Fruit fly (Drosophila melanogaster) whole organism, pupa: ENCODE measurements around the gene pcx.
A peak's percentile ranks its signal among the peaks of the same experiment; 100 is the strongest.

Experiments
- CG10348 ChIP-seq: fragments of 200-800 bp; sonication (Bioruptor generic); IDR thresholded peaks from 2 replicates; pipeline ENCODE4 v1.3.6; 2022; ENCODE audit warnings: missing biosample characterization, missing genetic modification characterization
- CG12605 ChIP-seq: fragments of 200-800 bp; sonication (Bioruptor generic); IDR thresholded peaks from 2 replicates; pipeline ENCODE4 v1.3.6; 2022; ENCODE audit warnings: missing biosample characterization, missing genetic modification characterization
- CG13204 ChIP-seq: fragments of 200-800 bp; sonication (Bioruptor generic); optimal IDR thresholded peaks from 2 replicates; lab custom pipeline; 2018; ENCODE audit warnings: missing biosample characterization, mild to moderate bottlenecking, missing genetic modification characterization, moderate library complexity
- CG14655 ChIP-seq: fragments of 200-800 bp; sonication (Bioruptor generic); optimal IDR thresholded peaks from 3 replicates; lab custom pipeline; 2017; ENCODE audit warnings: mild to moderate bottlenecking, missing biosample characterization, missing genetic modification reagents, missing genetic modification characterization
- CG15710 ChIP-seq: fragments of 200-800 bp; sonication (Bioruptor generic); optimal IDR thresholded peaks from 2 replicates; lab custom pipeline; 2018; ENCODE audit warnings: missing biosample characterization, mild to moderate bottlenecking, missing genetic modification characterization, moderate library complexity
- CG17806 ChIP-seq: fragments of 200-800 bp; sonication (Bioruptor generic); optimal IDR thresholded peaks from 2 replicates; lab custom pipeline; 2018; ENCODE audit warnings: missing biosample characterization, mild to moderate bottlenecking, missing genetic modification characterization, moderate library complexity
- CG32121 ChIP-seq: fragments of 200-800 bp; sonication (Bioruptor generic); IDR thresholded peaks from 2 replicates; pipeline ENCODE4 v1.3.6; 2022; ENCODE audit warnings: missing biosample characterization, missing genetic modification characterization
- CG4496 ChIP-seq: fragments of 200-800 bp; sonication (Bioruptor generic); IDR thresholded peaks from 3 replicates; pipeline ENCODE4 v1.3.6; 2022; ENCODE audit warnings: missing biosample characterization, missing genetic modification characterization
- CG8159 ChIP-seq: fragments of 200-800 bp; sonication (Bioruptor generic); optimal IDR thresholded peaks from 3 replicates; lab custom pipeline; 2018; ENCODE audit warnings: missing biosample characterization, mild to moderate bottlenecking, missing genetic modification characterization, moderate library complexity
- CG8301 ChIP-seq: fragments of 200-800 bp; sonication (Bioruptor generic); optimal IDR thresholded peaks from 2 replicates; lab custom pipeline; 2018; ENCODE audit warnings: missing biosample characterization, mild to moderate bottlenecking, missing genetic modification characterization
- CG9948 ChIP-seq: fragments of 200-800 bp; sonication (Bioruptor generic); optimal IDR thresholded peaks from 2 replicates; lab custom pipeline; 2018; ENCODE audit warnings: missing biosample characterization, mild to moderate bottlenecking, missing genetic modification characterization, moderate library complexity
- D1 ChIP-seq: fragments of 200-800 bp; sonication (Bioruptor generic); optimal IDR thresholded peaks from 2 replicates; lab custom pipeline; 2018; ENCODE audit warnings: missing biosample characterization, mild to moderate bottlenecking, missing genetic modification characterization, moderate library complexity
- EcR ChIP-seq: fragments of 200-800 bp; sonication (Bioruptor generic); optimal IDR thresholded peaks from 3 replicates; lab custom pipeline; 2019; ENCODE audit warnings: missing biosample characterization, missing genetic modification characterization, mild to moderate bottlenecking, moderate library complexity, missing genetic modification reagents
- Ets98B ChIP-seq: fragments of 200-800 bp; sonication (Bioruptor generic); IDR thresholded peaks from 2 replicates; pipeline ENCODE4 v1.3.6; 2022; ENCODE audit warnings: missing biosample characterization, missing genetic modification characterization
- Pif1A ChIP-seq: fragments of 200-800 bp; sonication (Bioruptor generic); optimal IDR thresholded peaks from 3 replicates; lab custom pipeline; 2016; ENCODE audit warnings: missing biosample characterization, missing genetic modification characterization
- Pif1B ChIP-seq: fragments of 200-800 bp; sonication (Bioruptor generic); optimal IDR thresholded peaks from 3 replicates; lab custom pipeline; 2016; ENCODE audit warnings: missing biosample characterization, missing genetic modification characterization
- Snoo ChIP-seq: fragments of 200-800 bp; sonication (Bioruptor generic); optimal IDR thresholded peaks from 3 replicates; lab custom pipeline; 2017; ENCODE audit warnings: missing biosample characterization, mild to moderate bottlenecking, missing genetic modification characterization, inconsistent platforms
- fd96Ca ChIP-seq: fragments of 200-800 bp; sonication (Bioruptor generic); IDR thresholded peaks from 3 replicates; pipeline ENCODE4 v1.3.6; 2022; ENCODE audit warnings: missing biosample characterization, missing genetic modification characterization
- gl ChIP-seq: fragments of 200-800 bp; sonication (Bioruptor generic); optimal IDR thresholded peaks from 2 replicates; lab custom pipeline; 2018; ENCODE audit warnings: missing biosample characterization, mild to moderate bottlenecking, missing genetic modification characterization
- rn ChIP-seq: fragments of 200-800 bp; sonication (Bioruptor generic); IDR thresholded peaks from 2 replicates; pipeline ENCODE4 v1.3.6; 2022; ENCODE audit warnings: missing biosample characterization, missing genetic modification characterization

Gene pcx

DNA sequence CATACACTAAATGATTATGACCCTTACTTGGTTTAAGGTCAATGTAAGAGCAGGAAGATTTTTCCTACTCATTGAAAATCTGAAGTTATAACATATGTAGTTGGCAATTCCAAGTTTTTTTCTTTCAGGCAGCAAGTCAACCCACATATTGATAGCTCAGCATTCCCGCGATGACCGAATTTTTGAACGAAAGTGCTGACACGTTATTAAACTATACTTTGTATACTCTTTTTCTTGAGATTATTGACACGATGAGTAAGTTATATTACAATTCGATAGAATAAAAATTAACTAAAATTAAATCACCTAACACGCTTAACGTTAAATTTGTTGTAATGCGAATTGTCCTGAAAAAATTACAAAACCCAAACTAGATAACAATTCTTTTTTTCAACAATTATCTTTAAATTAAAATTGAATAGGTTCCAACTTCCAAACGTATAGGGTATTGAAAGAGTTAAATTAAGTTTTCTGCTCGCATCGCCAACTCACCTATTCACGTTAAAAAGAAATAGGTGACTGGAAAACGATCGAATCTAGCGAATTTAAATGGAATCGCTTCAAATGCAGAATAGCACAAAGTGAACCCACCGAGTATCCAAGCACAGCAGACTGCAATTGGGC is 50.3 kb downstream of the pcx start, which contains the start of gene Vml:
Gene Vml, plus strand, starts transcription at position 574 of the 624 bp plus-strand sequence.
- no peak for TF ChIP-seq CG8159
- no peak for TF ChIP-seq CG15710 (tag; lab: Kevin White, UChicago)
- TF ChIP-seq, all 21 proteins: peak for 0

DNA sequence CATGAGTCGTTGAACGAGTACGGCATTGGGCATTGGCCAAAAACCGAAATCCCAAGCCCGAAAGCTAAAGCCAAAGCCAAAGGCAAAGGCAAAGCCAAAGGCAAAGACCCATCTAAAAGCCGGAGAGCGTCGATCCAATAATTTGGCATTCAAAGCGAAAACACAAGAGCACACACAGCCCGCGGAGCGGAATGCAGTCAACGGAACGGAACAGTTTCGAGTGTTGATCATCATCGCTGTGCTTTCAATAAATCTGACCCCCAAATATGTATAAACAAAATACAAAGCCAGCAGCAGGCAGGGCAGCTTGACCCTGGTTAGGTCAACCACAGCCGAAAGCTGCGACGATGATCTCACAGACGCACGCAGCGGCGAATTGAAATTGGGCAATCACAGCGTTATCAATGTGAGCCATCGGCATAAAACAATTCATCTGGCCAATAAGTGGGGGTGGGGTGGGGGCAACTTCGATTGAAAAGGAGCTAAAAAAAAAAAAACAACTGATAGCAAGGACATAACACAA is 53.7 kb downstream of the pcx start:
- TF ChIP-seq CG4496 (GFP tag; lab: Robert Waterston, UW) (no peak), gl (tag; lab: Kevin White, UChicago) (no peak), CG14655 (GFP tag; lab: Kevin White, UChicago) (no peak), Snoo (tag; lab: Kevin White, UChicago) (no peak), CG9948 (no peak), CG17806 (tag; lab: Kevin White, UChicago) (no peak), EcR (GFP tag; lab: Kevin White, UChicago) (no peak), fd96Ca (no peak), CG13204 (no peak), CG8301 (tag; lab: Kevin White, UChicago) (no peak), CG12605 (no peak), rn (GFP tag; lab: Robert Waterston, UW) (no peak), CG10348 (GFP tag; lab: Robert Waterston, UW) (no peak), Pif1B (GFP tag; lab: Kevin White, UChicago) (no peak), CG32121 (GFP tag; lab: Robert Waterston, UW) (no peak), CG8159 (no peak), Ets98B (GFP tag; lab: Robert Waterston, UW) (no peak), Pif1A (GFP tag; lab: Kevin White, UChicago) (no peak), CG15710 (tag; lab: Kevin White, UChicago) (no peak), D1 (no peak)

DNA sequence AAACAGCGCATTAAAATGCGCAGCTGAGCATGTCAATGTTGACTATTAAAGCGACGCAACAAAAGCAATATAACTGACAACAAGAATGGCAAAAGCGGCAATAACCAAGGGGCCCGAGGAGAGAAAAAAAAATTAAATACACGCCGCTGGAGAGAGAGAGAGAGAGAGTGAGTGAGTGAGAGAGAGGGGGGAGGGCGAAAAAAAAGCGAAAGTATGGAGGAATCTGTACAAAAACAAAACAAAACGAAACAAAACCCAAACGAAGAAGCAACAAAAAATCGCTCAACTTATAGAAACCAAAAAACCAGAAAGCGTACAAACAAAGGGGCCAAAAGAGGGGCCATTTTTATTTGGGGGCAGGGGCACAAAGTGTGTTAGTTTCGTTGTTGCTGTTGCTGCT is 58.4 kb downstream of the pcx start:
- no peak for TF ChIP-seq CG4496 (GFP tag; lab: Robert Waterston, UW)
- peak; percentile 2 for TF ChIP-seq CG15710 (tag; lab: Kevin White, UChicago)
- TF ChIP-seq CG12605: peak; percentile 41; the same call in 1 of the 2 replicates

DNA sequence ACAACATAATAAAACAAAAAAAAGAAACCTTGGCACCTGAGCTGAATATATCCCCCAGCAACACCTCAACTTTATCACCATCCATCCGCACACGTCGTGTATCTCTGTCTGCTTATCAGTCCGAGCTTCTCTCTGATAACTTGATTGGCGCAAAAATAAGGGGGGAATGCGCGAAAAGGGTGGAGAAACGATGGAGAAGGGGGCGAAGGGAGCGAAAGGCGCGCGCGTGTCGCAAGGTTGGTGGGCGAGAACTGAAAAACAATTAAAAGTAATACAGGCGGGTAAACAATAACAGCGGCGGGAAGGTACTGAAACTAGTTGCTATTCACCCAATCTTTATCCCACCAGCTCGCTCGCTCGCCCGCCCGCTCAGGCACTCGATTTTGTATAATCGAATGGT is 61.2 kb downstream of the pcx start:
- no peak for TF ChIP-seq rn (GFP tag; lab: Robert Waterston, UW)
- TF ChIP-seq fd96Ca: 0 out of 3 replicates have a peak, but pooled peaks have one; percentile 11

DNA sequence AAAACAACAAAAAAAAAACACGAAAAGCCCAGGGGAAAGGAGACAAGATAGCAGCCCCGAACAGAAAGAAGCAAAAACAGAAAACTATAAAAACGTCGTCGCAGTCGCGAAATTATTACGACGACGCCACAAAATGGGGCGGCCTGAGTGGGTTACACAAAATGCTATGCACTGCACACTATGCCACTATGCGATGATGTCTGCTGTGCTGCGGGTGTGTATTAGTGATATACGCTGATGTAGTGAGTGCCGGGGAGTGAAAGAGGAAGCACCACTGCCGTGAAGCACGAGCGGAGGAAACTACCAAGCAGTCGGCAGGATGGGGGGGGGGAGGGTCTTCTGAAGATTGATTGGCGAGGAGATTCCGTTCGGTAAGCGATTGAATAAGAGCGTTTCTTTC is 61.9 kb downstream of the pcx start:
- TF ChIP-seq CG4496 (GFP tag; lab: Robert Waterston, UW) (peak; percentile 61; the same call in 1 of the 3 replicates), CG32121 (GFP tag; lab: Robert Waterston, UW) (0 out of 2 replicates have a peak, but pooled peaks have one; percentile 30), CG14655 (GFP tag; lab: Kevin White, UChicago) (peak; percentile 6), Ets98B (GFP tag; lab: Robert Waterston, UW) (peak; percentile 43; the same call in 1 of the 2 replicates), Snoo (tag; lab: Kevin White, UChicago) (no peak), CG13204 (peak; percentile 54), fd96Ca (peak; percentile 47; the same call in 1 of the 3 replicates), CG8159 (no peak), CG12605 (peak; percentile 38; the same call in 1 of the 2 replicates)
